Fruit fly (Drosophila melanogaster) whole organism, pupa: ENCODE results near the gene Grip71.

Experiments used
- CG10348 ChIP-seq: fragments of 200-800 bp; sonication (Bioruptor generic); IDR thresholded peaks from 2 replicates; pipeline ENCODE4 v1.3.6; 2022; ENCODE audit warnings: missing biosample characterization, missing genetic modification characterization
- CG12605 ChIP-seq: fragments of 200-800 bp; sonication (Bioruptor generic); IDR thresholded peaks from 2 replicates; pipeline ENCODE4 v1.3.6; 2022; ENCODE audit warnings: missing biosample characterization, missing genetic modification characterization
- CG13204 ChIP-seq: fragments of 200-800 bp; sonication (Bioruptor generic); optimal IDR thresholded peaks from 2 replicates; lab custom pipeline; 2018; ENCODE audit warnings: missing biosample characterization, mild to moderate bottlenecking, missing genetic modification characterization, moderate library complexity
- CG14655 ChIP-seq: fragments of 200-800 bp; sonication (Bioruptor generic); optimal IDR thresholded peaks from 3 replicates; lab custom pipeline; 2017; ENCODE audit warnings: mild to moderate bottlenecking, missing biosample characterization, missing genetic modification reagents, missing genetic modification characterization
- CG15710 ChIP-seq: fragments of 200-800 bp; sonication (Bioruptor generic); optimal IDR thresholded peaks from 2 replicates; lab custom pipeline; 2018; ENCODE audit warnings: missing biosample characterization, mild to moderate bottlenecking, missing genetic modification characterization, moderate library complexity
- CG17806 ChIP-seq: fragments of 200-800 bp; sonication (Bioruptor generic); optimal IDR thresholded peaks from 2 replicates; lab custom pipeline; 2018; ENCODE audit warnings: missing biosample characterization, mild to moderate bottlenecking, missing genetic modification characterization, moderate library complexity
- CG32121 ChIP-seq: fragments of 200-800 bp; sonication (Bioruptor generic); IDR thresholded peaks from 2 replicates; pipeline ENCODE4 v1.3.6; 2022; ENCODE audit warnings: missing biosample characterization, missing genetic modification characterization
- CG34367 ChIP-seq: fragments of 200-800 bp; sonication (Bioruptor generic); optimal IDR thresholded peaks from 2 replicates; lab custom pipeline; 2018; ENCODE audit warnings: missing biosample characterization, mild to moderate bottlenecking, missing genetic modification characterization
- CG4496 ChIP-seq: fragments of 200-800 bp; sonication (Bioruptor generic); IDR thresholded peaks from 3 replicates; pipeline ENCODE4 v1.3.6; 2022; ENCODE audit warnings: missing biosample characterization, missing genetic modification characterization
- CG8159 ChIP-seq: fragments of 200-800 bp; sonication (Bioruptor generic); optimal IDR thresholded peaks from 3 replicates; lab custom pipeline; 2018; ENCODE audit warnings: missing biosample characterization, mild to moderate bottlenecking, missing genetic modification characterization, moderate library complexity
- CG8301 ChIP-seq: fragments of 200-800 bp; sonication (Bioruptor generic); optimal IDR thresholded peaks from 2 replicates; lab custom pipeline; 2018; ENCODE audit warnings: missing biosample characterization, mild to moderate bottlenecking, missing genetic modification characterization
- CG9948 ChIP-seq: fragments of 200-800 bp; sonication (Bioruptor generic); optimal IDR thresholded peaks from 2 replicates; lab custom pipeline; 2018; ENCODE audit warnings: missing biosample characterization, mild to moderate bottlenecking, missing genetic modification characterization, moderate library complexity
- D1 ChIP-seq: fragments of 200-800 bp; sonication (Bioruptor generic); optimal IDR thresholded peaks from 2 replicates; lab custom pipeline; 2018; ENCODE audit warnings: missing biosample characterization, mild to moderate bottlenecking, missing genetic modification characterization, moderate library complexity
- EcR ChIP-seq: fragments of 200-800 bp; sonication (Bioruptor generic); optimal IDR thresholded peaks from 3 replicates; lab custom pipeline; 2019; ENCODE audit warnings: missing biosample characterization, missing genetic modification characterization, mild to moderate bottlenecking, moderate library complexity, missing genetic modification reagents
- Ets98B ChIP-seq: fragments of 200-800 bp; sonication (Bioruptor generic); IDR thresholded peaks from 2 replicates; pipeline ENCODE4 v1.3.6; 2022; ENCODE audit warnings: missing biosample characterization, missing genetic modification characterization
- Pif1A ChIP-seq: fragments of 200-800 bp; sonication (Bioruptor generic); optimal IDR thresholded peaks from 3 replicates; lab custom pipeline; 2016; ENCODE audit warnings: missing biosample characterization, missing genetic modification characterization
- Pif1B ChIP-seq: fragments of 200-800 bp; sonication (Bioruptor generic); optimal IDR thresholded peaks from 3 replicates; lab custom pipeline; 2016; ENCODE audit warnings: missing biosample characterization, missing genetic modification characterization
- Snoo ChIP-seq: fragments of 200-800 bp; sonication (Bioruptor generic); optimal IDR thresholded peaks from 3 replicates; lab custom pipeline; 2017; ENCODE audit warnings: missing biosample characterization, mild to moderate bottlenecking, missing genetic modification characterization, inconsistent platforms
- fd96Ca ChIP-seq: fragments of 200-800 bp; sonication (Bioruptor generic); IDR thresholded peaks from 3 replicates; pipeline ENCODE4 v1.3.6; 2022; ENCODE audit warnings: missing biosample characterization, missing genetic modification characterization
- gl ChIP-seq: fragments of 200-800 bp; sonication (Bioruptor generic); optimal IDR thresholded peaks from 2 replicates; lab custom pipeline; 2018; ENCODE audit warnings: missing biosample characterization, mild to moderate bottlenecking, missing genetic modification characterization
- rn ChIP-seq: fragments of 200-800 bp; sonication (Bioruptor generic); IDR thresholded peaks from 2 replicates; pipeline ENCODE4 v1.3.6; 2022; ENCODE audit warnings: missing biosample characterization, missing genetic modification characterization

The Grip71 gene

dm6 chr2L:18671146-18671545 lies 37.5 kb upstream of the Grip71 start, which contains the start of gene CG43338:
Gene CG43338, minus strand, starts transcription at chr2L:18671246.
- TF ChIP-seq D1 (no peak), CG32121 (GFP tag; lab: Robert Waterston, UW) (no peak), CG14655 (no peak), CG13204 (GFP tag; lab: Kevin White, UChicago) (no peak), CG9948 (tag; lab: Kevin White, UChicago) (no peak), CG8301 (tag; lab: Kevin White, UChicago) (no peak), Pif1A (GFP tag; lab: Kevin White, UChicago) (no peak), gl (tag; lab: Kevin White, UChicago) (no peak), CG10348 (GFP tag; lab: Robert Waterston, UW) (no peak), CG34367 (tag; lab: Kevin White, UChicago) (no peak)

- TF ChIP-seq Snoo = no peak
- no peak for TF ChIP-seq Pif1A (GFP tag; lab: Kevin White, UChicago)
- no peak for TF ChIP-seq CG9948 (tag; lab: Kevin White, UChicago)
- no peak for TF ChIP-seq CG4496 (GFP tag; lab: Robert Waterston, UW)
- TF ChIP-seq rn = no peak
- no peak for TF ChIP-seq CG32121 (GFP tag; lab: Robert Waterston, UW)
- no peak for TF ChIP-seq CG10348 (GFP tag; lab: Robert Waterston, UW)
- TF ChIP-seq CG8159 (tag; lab: Kevin White, UChicago) = no peak
- no peak for TF ChIP-seq CG13204 (GFP tag; lab: Kevin White, UChicago)
- TF ChIP-seq CG14655 = no peak
- TF ChIP-seq CG8301 (tag; lab: Kevin White, UChicago) = no peak
- no peak for TF ChIP-seq CG34367 (tag; lab: Kevin White, UChicago)
- TF ChIP-seq Ets98B (GFP tag; lab: Robert Waterston, UW) = no peak
- TF ChIP-seq CG15710 (tag; lab: Kevin White, UChicago) = no peak
- no peak for TF ChIP-seq gl (tag; lab: Kevin White, UChicago)
These were observed 35.5 kb upstream of the Grip71 start, which contains the start of gene CG43339 for dm6 chr2L:18673185-18673584. Gene CG43339, minus strand, starts transcription at chr2L:18673285.

dm6 chr2L:18674994-18675393 lies 33.7 kb upstream of the Grip71 start, which contains the start of gene Mst36Fb:
Gene Mst36Fb, minus strand, starts transcription at chr2L:18675094.
- TF ChIP-seq Ets98B (GFP tag; lab: Robert Waterston, UW) (no peak), Snoo (no peak), CG15710 (tag; lab: Kevin White, UChicago) (no peak), CG10348 (GFP tag; lab: Robert Waterston, UW) (no peak), CG34367 (tag; lab: Kevin White, UChicago) (no peak), CG14655 (no peak), fd96Ca (no peak), CG17806 (no peak), D1 (no peak), CG12605 (GFP tag; lab: Robert Waterston, UW) (no peak), CG8159 (tag; lab: Kevin White, UChicago) (no peak), CG32121 (GFP tag; lab: Robert Waterston, UW) (no peak), rn (no peak), EcR (no peak), CG13204 (GFP tag; lab: Kevin White, UChicago) (no peak), gl (tag; lab: Kevin White, UChicago) (no peak), Pif1A (GFP tag; lab: Kevin White, UChicago) (no peak), CG9948 (tag; lab: Kevin White, UChicago) (no peak)

dm6 chr2L:18676948-18677820 lies 31.5 kb upstream of the Grip71 start, which contains the start of the genes Mst36Fa and CG31751:
Gene Mst36Fa, minus strand, starts transcription at chr2L:18676998.
Gene CG31751, plus strand, starts transcription at chr2L:18677221.
- peak; percentile 46; the same call in 1 of the 3 replicates for TF ChIP-seq CG4496 (GFP tag; lab: Robert Waterston, UW)
- 0 out of 2 replicates have a peak, but pooled peaks have one; percentile 23 for TF ChIP-seq Ets98B (GFP tag; lab: Robert Waterston, UW)
- TF ChIP-seq rn = no peak
- 0 out of 2 replicates have a peak, but pooled peaks have one; percentile 6 for TF ChIP-seq CG10348 (GFP tag; lab: Robert Waterston, UW)

- TF ChIP-seq CG10348 (GFP tag; lab: Robert Waterston, UW) = no peak
- TF ChIP-seq CG17806 = no peak
- TF ChIP-seq CG32121 (GFP tag; lab: Robert Waterston, UW) = 0 out of 2 replicates have a peak, but pooled peaks have one; percentile 7
- no peak for TF ChIP-seq CG12605 (GFP tag; lab: Robert Waterston, UW)
- peak; percentile 30 for TF ChIP-seq CG15710 (tag; lab: Kevin White, UChicago)
- peak; percentile 39 for TF ChIP-seq Snoo
- TF ChIP-seq, all 21 proteins: peak for 3
These were observed 30.6 kb upstream of the Grip71 start for dm6 chr2L:18677910-18678639.

dm6 chr2L:18681903-18682302 lies 26.7 kb upstream of the Grip71 start, which contains the start of gene tos:
Gene tos, minus strand, starts transcription at chr2L:18682075.
- TF ChIP-seq Pif1B (GFP tag; lab: Kevin White, UChicago) (no peak), CG34367 (tag; lab: Kevin White, UChicago) (no peak), rn (no peak), D1 (no peak), CG14655 (no peak), CG13204 (GFP tag; lab: Kevin White, UChicago) (no peak), EcR (no peak), CG32121 (GFP tag; lab: Robert Waterston, UW) (no peak), gl (tag; lab: Kevin White, UChicago) (no peak), fd96Ca (no peak), CG8301 (tag; lab: Kevin White, UChicago) (no peak), Pif1A (GFP tag; lab: Kevin White, UChicago) (no peak), CG8159 (tag; lab: Kevin White, UChicago) (no peak)
